Worm (Caenorhabditis elegans): Measurements from ENCODE around the gene twk-13.

The twk-13 gene

ce11 chrV:12320274-12320839 is 17.4 kb downstream of the twk-13 start (continued):
- peak; percentile 8 for TF ChIP-seq F49E8.2 (tag; optimal IDR thresholded peaks at IDR 0.05; ENCODE audit: insufficient read depth)
- peak; percentile 77; the same call in 1 of the 2 replicates for TF ChIP-seq ekl-4 (GFP tag; IDR thresholded peaks at IDR 0.05)
- TF ChIP-seq T26A5.8 (tag; optimal IDR thresholded peaks at IDR 0.05), result no peak
- no peak for TF ChIP-seq C17E4.6 (GFP tag; IDR thresholded peaks at IDR 0.05)
- 0 out of 2 replicates have a peak, but pooled peaks have one; percentile 19 for TF ChIP-seq pbrm-1 (GFP tag; IDR thresholded peaks at IDR 0.05)
- no peak for TF ChIP-seq rpc-1 (optimal IDR thresholded peaks at IDR 0.05)
- TF ChIP-seq rpc-1 (tag; optimal IDR thresholded peaks at IDR 0.05), result no peak
- no peak for TF ChIP-seq fkh-3 (tag; optimal IDR thresholded peaks at IDR 0.05)
- TF ChIP-seq repo-1 (tag; optimal IDR thresholded peaks at IDR 0.05), result peak; percentile 25
- no peak for TF ChIP-seq T07F8.4 (tag; optimal IDR thresholded peaks at IDR 0.05)
- TF ChIP-seq F57C9.4 (tag; optimal IDR thresholded peaks at IDR 0.05), result no peak
- no peak for TF ChIP-seq hrde-1 (tag; optimal IDR thresholded peaks at IDR 0.05; ENCODE audit: borderline replicate concordance)
- TF ChIP-seq K12H6.12 (tag; optimal IDR thresholded peaks at IDR 0.05), result no peak
- no peak for TF ChIP-seq ztf-22 (GFP tag; optimal IDR thresholded peaks at IDR 0.05)
- TF ChIP-seq madf-8 (GFP tag; conservative IDR thresholded peaks at IDR 0.05), result no peak
- TF ChIP-seq Y67H2A.10 (GFP tag; conservative IDR thresholded peaks at IDR 0.05), result no peak
- no peak for TF ChIP-seq egl-18 (GFP tag; IDR thresholded peaks at IDR 0.05)
- no peak for TF ChIP-seq mcd-1 (GFP tag; IDR thresholded peaks at IDR 0.05)
- no peak for TF ChIP-seq ceh-100 (GFP tag; IDR thresholded peaks at IDR 0.05)
- TF ChIP-seq F23B12.7 (tag; optimal IDR thresholded peaks at IDR 0.05; ENCODE audit: insufficient read depth), result no peak
- TF ChIP-seq madf-3 (GFP tag; IDR thresholded peaks at IDR 0.05), result no peak
- TF ChIP-seq zim-3 (tag; optimal IDR thresholded peaks at IDR 0.05), result peak; percentile 12
- no peak for TF ChIP-seq lin-26 (GFP tag; IDR thresholded peaks at IDR 0.05)
- no peak for TF ChIP-seq C06A6.2 (GFP tag; conservative IDR thresholded peaks at IDR 0.05)
- no peak for TF ChIP-seq F55B11.4 (tag; optimal IDR thresholded peaks at IDR 0.05; ENCODE audit: borderline replicate concordance, insufficient read depth)
- TF ChIP-seq chd-7 (tag; optimal IDR thresholded peaks at IDR 0.05), result peak; percentile 15
- TF ChIP-seq rcor-1 (GFP tag; IDR thresholded peaks at IDR 0.05), result no peak
- no peak for TF ChIP-seq let-526 (GFP tag; IDR thresholded peaks at IDR 0.05)
- no peak for TF ChIP-seq F57A8.1 (GFP tag; optimal IDR thresholded peaks at IDR 0.05)
- TF ChIP-seq gei-17 (GFP tag; optimal IDR thresholded peaks at IDR 0.05), result no peak
- TF ChIP-seq aptf-3 (GFP tag; IDR thresholded peaks at IDR 0.05), result no peak
- TF ChIP-seq F22D6.2 (tag; optimal IDR thresholded peaks at IDR 0.05), result no peak
- TF ChIP-seq lin-35 (GFP tag; optimal IDR thresholded peaks at IDR 0.05), result no peak

- TF ChIP-seq attf-6 (GFP tag; IDR thresholded peaks at IDR 0.05) (no peak), hsf-1 (GFP tag; IDR thresholded peaks at IDR 0.05) (0 out of 2 replicates have a peak, but pooled peaks have one; percentile 55), attf-3 (GFP tag; conservative IDR thresholded peaks at IDR 0.05) (peak; percentile 99), zim-3 (tag; optimal IDR thresholded peaks at IDR 0.05) (no peak), snpc-3.4 (tag; optimal IDR thresholded peaks at IDR 0.05) (peak; percentile 67), cebp-1 (GFP tag; IDR thresholded peaks at IDR 0.05) (no peak), cebp-1 (tag; optimal IDR thresholded peaks at IDR 0.05) (peak; percentile 52), snpc-1.3 (tag; optimal IDR thresholded peaks at IDR 0.05; ENCODE audit: insufficient read depth) (peak; percentile 83), hmg-1.2 (GFP tag; IDR thresholded peaks at IDR 0.05) (peak; percentile 58), lsy-27 (tag; optimal IDR thresholded peaks at IDR 0.05; ENCODE audit: borderline replicate concordance, insufficient read depth) (peak; percentile 32), D2030.7 (GFP tag; IDR thresholded peaks at IDR 0.05) (peak; percentile 58), efl-1 (GFP tag; optimal IDR thresholded peaks at IDR 0.05) (peak; percentile 82), rpc-1 (optimal IDR thresholded peaks at IDR 0.05) (no peak), rpc-1 (tag; optimal IDR thresholded peaks at IDR 0.05) (no peak), rcor-1 (GFP tag; IDR thresholded peaks at IDR 0.05) (peak; percentile 20; the same call in 1 of the 2 replicates), mel-28 (tag; optimal IDR thresholded peaks at IDR 0.05; ENCODE audit: borderline replicate concordance) (no peak), xnd-1 (tag; optimal IDR thresholded peaks at IDR 0.05) (peak; percentile 40), F52B5.7 (tag; optimal IDR thresholded peaks at IDR 0.05) (no peak)
These were observed 19.8 kb downstream of the twk-13 start, which contains the start of the genes R04F11.5 and R04F11.2 for ce11 chrV:12317894-12318553. Gene R04F11.5, minus strand, starts transcription at chrV:12318019. Gene R04F11.2, plus strand, starts transcription at chrV:12318381.
